Worm (Caenorhabditis elegans): ENCODE results near the gene aipr-1.

The aipr-1 gene

ce11 chrII:6600973-6601372 lies 6.9 kb upstream of the aipr-1 start, which contains the start of gene vps-33.2:
Gene vps-33.2 (plus strand): TSS chrII:6601216.
- peak; percentile 95 for TF ChIP-seq F16B12.6 (tag; optimal IDR thresholded peaks at IDR 0.05)
- peak; percentile 42 for TF ChIP-seq fos-1 (tag; optimal IDR thresholded peaks at IDR 0.05)
- TF ChIP-seq mdl-1 (tag; optimal IDR thresholded peaks at IDR 0.05) = peak in 1 of 2 experiments; percentile 58
- peak; percentile 66 for TF ChIP-seq nhr-47 (tag; optimal IDR thresholded peaks at IDR 0.05)
- peak; percentile 57 for TF ChIP-seq nhr-20 (tag; optimal IDR thresholded peaks at IDR 0.05)
- peak; percentile 0 for TF ChIP-seq nhr-90 (tag; optimal IDR thresholded peaks at IDR 0.05; ENCODE audit: poor library complexity)
- no peak for TF ChIP-seq alr-1 (tag; optimal IDR thresholded peaks at IDR 0.05; ENCODE audit: borderline replicate concordance)
- peak; percentile 23 to 62 (median 60) for TF ChIP-seq dpl-1 (GFP tag; optimal IDR thresholded peaks at IDR 0.05)
- TF ChIP-seq C04F5.9 (tag; optimal IDR thresholded peaks at IDR 0.05) = peak; percentile 13
- peak; percentile 33 for TF ChIP-seq xbp-1 (tag; optimal IDR thresholded peaks at IDR 0.05)
- TF ChIP-seq rnt-1 (tag; optimal IDR thresholded peaks at IDR 0.05) = peak; percentile 68
- TF ChIP-seq nhr-71 (tag; optimal IDR thresholded peaks at IDR 0.05) = peak; percentile 68
- peak; percentile 53 for TF ChIP-seq nhr-19 (GFP tag; conservative IDR thresholded peaks at IDR 0.05)
- TF ChIP-seq elt-3 (tag; optimal IDR thresholded peaks at IDR 0.05) = peak in 1 of 6 experiments; percentile 6
- TF ChIP-seq lir-3 (tag; optimal IDR thresholded peaks at IDR 0.05; ENCODE audit: poor library complexity) = no peak
- peak; percentile 61 to 71 for TF ChIP-seq efl-1 (optimal IDR thresholded peaks at IDR 0.05)
- TF ChIP-seq efl-1 (GFP tag; optimal IDR thresholded peaks at IDR 0.05 in 1 of 2) = peak; percentile 60 to 95
- no peak for TF ChIP-seq unc-62 (GFP tag; optimal IDR thresholded peaks at IDR 0.05)
- TF ChIP-seq dsc-1 (tag; optimal IDR thresholded peaks at IDR 0.05) = peak; percentile 36
- TF ChIP-seq blmp-1 (tag; optimal IDR thresholded peaks at IDR 0.05) = peak; percentile 4
- TF ChIP-seq unc-130 (tag; optimal IDR thresholded peaks at IDR 0.05) = peak; percentile 27
- no peak for TF ChIP-seq egl-13 (tag; optimal IDR thresholded peaks at IDR 0.05)
- peak; percentile 42 to 71 for TF ChIP-seq lin-35 (GFP tag; optimal IDR thresholded peaks at IDR 0.05)
- no peak for TF ChIP-seq lin-13 (GFP tag; optimal IDR thresholded peaks at IDR 0.05)
- no peak for TF ChIP-seq nhr-76 (tag; optimal IDR thresholded peaks at IDR 0.05)
- peak; percentile 55 to 61 for TF ChIP-seq lsy-2 (tag; optimal IDR thresholded peaks at IDR 0.05)
- no peak for TF ChIP-seq elt-2 (tag; optimal IDR thresholded peaks at IDR 0.05)
- TF ChIP-seq irx-1 (tag; optimal IDR thresholded peaks at IDR 0.05) = peak; percentile 8
- peak; percentile 61 for TF ChIP-seq swsn-7 (tag; optimal IDR thresholded peaks at IDR 0.05)
- peak; percentile 57 for TF ChIP-seq nhr-85 (tag)
- peak; percentile 35 for TF ChIP-seq lin-14 (GFP tag; optimal IDR thresholded peaks at IDR 0.05)
- TF ChIP-seq unc-86 (tag; optimal IDR thresholded peaks at IDR 0.05) = peak; percentile 40
- TF ChIP-seq ceh-82 (tag; optimal IDR thresholded peaks at IDR 0.05) = peak in 2 of 3 experiments; percentile 6 to 32
- TF ChIP-seq snu-23 (GFP tag; optimal IDR thresholded peaks at IDR 0.05) = peak; percentile 60
- TF ChIP-seq efl-3 (GFP tag; optimal IDR thresholded peaks at IDR 0.05) = no peak
- peak; percentile 25 for TF ChIP-seq pag-3 (tag; optimal IDR thresholded peaks at IDR 0.05; ENCODE audit: borderline replicate concordance, insufficient read depth)
- no peak for TF ChIP-seq sup-37 (GFP tag; optimal IDR thresholded peaks at IDR 0.05)
- no peak for TF ChIP-seq ztf-4 (tag; optimal IDR thresholded peaks at IDR 0.05)
- TF ChIP-seq tbx-2 (tag; optimal IDR thresholded peaks at IDR 0.05) = peak; percentile 63
- TF ChIP-seq aha-1 (tag; optimal IDR thresholded peaks at IDR 0.05) = no peak
- TF ChIP-seq nhr-12 (tag; optimal IDR thresholded peaks at IDR 0.05) = no peak

ce11 chrII:6598050-6598449 lies 4.0 kb upstream of the aipr-1 start, which contains the start of gene dnj-8:
Gene dnj-8 (minus strand): TSS chrII:6598080.
- TF ChIP-seq F16B12.6 (tag; optimal IDR thresholded peaks at IDR 0.05) (peak; percentile 4), C34B4.2 (tag; optimal IDR thresholded peaks at IDR 0.05) (no peak), irx-1 (tag; optimal IDR thresholded peaks at IDR 0.05) (no peak), aha-1 (tag; optimal IDR thresholded peaks at IDR 0.05) (no peak), C16A3.4 (tag; optimal IDR thresholded peaks at IDR 0.05) (no peak), ceh-82 (tag; optimal IDR thresholded peaks at IDR 0.05) (peak in 1 of 3 experiments; percentile 11), ets-5 (GFP tag; IDR thresholded peaks at IDR 0.05) (no peak), nhr-20 (tag; optimal IDR thresholded peaks at IDR 0.05) (no peak), zag-1 (tag; optimal IDR thresholded peaks at IDR 0.05) (no peak), nhr-84 (tag; optimal IDR thresholded peaks at IDR 0.05) (no peak), unc-30 (tag; optimal IDR thresholded peaks at IDR 0.05) (no peak), snu-23 (GFP tag; optimal IDR thresholded peaks at IDR 0.05) (no peak), pag-3 (tag; optimal IDR thresholded peaks at IDR 0.05; ENCODE audit: borderline replicate concordance, insufficient read depth) (no peak), ama-1 (optimal IDR thresholded peaks at IDR 0.05) (no peak), sup-37 (GFP tag; optimal IDR thresholded peaks at IDR 0.05) (no peak), ztf-11 (tag; optimal IDR thresholded peaks at IDR 0.05) (no peak), lsy-2 (tag; optimal IDR thresholded peaks at IDR 0.05) (peak in 1 of 2 experiments; percentile 15), ceh-88 (GFP tag; IDR thresholded peaks at IDR 0.05) (no peak), C04F5.9 (tag; optimal IDR thresholded peaks at IDR 0.05) (no peak), isw-1 (GFP tag; IDR thresholded peaks at IDR 0.05) (no peak), Y116A8C.19 (tag; optimal IDR thresholded peaks at IDR 0.05; ENCODE audit: borderline replicate concordance) (no peak), mef-2 (tag; optimal IDR thresholded peaks at IDR 0.05) (no peak)
